Fruit fly (Drosophila melanogaster) whole organism, adult: Measurements from ENCODE around the gene Nf1.

ENCODE experiments used
- CG12768 ChIP-seq: fragments of 200-800 bp; sonication (Bioruptor generic); optimal IDR thresholded peaks from 2 replicates; lab custom pipeline; 2017; ENCODE audit warnings: missing biosample characterization, missing genetic modification characterization, mild to moderate bottlenecking, moderate library complexity, missing genetic modification reagents
- CG14711 ChIP-seq: fragments of 200-800 bp; sonication (Bioruptor generic); optimal IDR thresholded peaks from 2 replicates; lab custom pipeline; 2018; ENCODE audit warnings: missing biosample characterization, mild to moderate bottlenecking, missing genetic modification characterization, moderate library complexity
- CG5204 ChIP-seq: fragments of 200-800 bp; sonication (Bioruptor generic); optimal IDR thresholded peaks from 2 replicates; lab custom pipeline; 2016; ENCODE audit warnings: missing biosample characterization, missing genetic modification characterization
- CG7045 ChIP-seq: fragments of 200-800 bp; sonication (Bioruptor generic); optimal IDR thresholded peaks from 2 replicates; lab custom pipeline; 2017; ENCODE audit warnings: missing biosample characterization, mild to moderate bottlenecking, missing genetic modification characterization
- CG7101 ChIP-seq: fragments of 200-800 bp; sonication (Bioruptor generic); optimal IDR thresholded peaks from 2 replicates; lab custom pipeline; 2018; ENCODE audit warnings: missing biosample characterization, mild to moderate bottlenecking, missing genetic modification characterization, moderate library complexity
- Clk ChIP-seq: fragments of 200-800 bp; sonication (Bioruptor generic); optimal IDR thresholded peaks from 2 replicates; lab custom pipeline; 2017; ENCODE audit warnings: missing biosample characterization, missing genetic modification characterization
- Crg-1 ChIP-seq: fragments of 200-800 bp; sonication (Bioruptor generic); optimal IDR thresholded peaks from 2 replicates; lab custom pipeline; 2016; ENCODE audit warnings: missing biosample characterization, missing genetic modification characterization
- bab1 ChIP-seq: fragments of 200-800 bp; sonication (Bioruptor generic); optimal IDR thresholded peaks from 3 replicates; lab custom pipeline; 2019; ENCODE audit warnings: missing biosample characterization, mild to moderate bottlenecking, missing genetic modification characterization, moderate library complexity
- cic ChIP-seq: fragments of 200-800 bp; sonication (Bioruptor generic); optimal IDR thresholded peaks from 2 replicates; lab custom pipeline; 2017; ENCODE audit warnings: missing biosample characterization, mild to moderate bottlenecking, missing genetic modification characterization, moderate library complexity
- kay ChIP-seq: fragments of 200-800 bp; sonication (Bioruptor generic); peaks from one replicate; lab custom pipeline; 2016; ENCODE audit warnings: missing biosample characterization, missing genetic modification characterization, borderline replicate concordance
- ovo ChIP-seq: fragments of 200-800 bp; sonication (Bioruptor generic); optimal IDR thresholded peaks from 2 replicates; lab custom pipeline; 2016; ENCODE audit warnings: missing biosample characterization, missing genetic modification characterization
- pad ChIP-seq: fragments of 200-800 bp; sonication (Bioruptor generic); optimal IDR thresholded peaks from 3 replicates; lab custom pipeline; 2017; ENCODE audit warnings: missing biosample characterization, missing genetic modification characterization, mild to moderate bottlenecking, moderate library complexity, missing genetic modification reagents
- tj ChIP-seq: fragments of 200-800 bp; sonication (Bioruptor generic); optimal IDR thresholded peaks from 3 replicates; lab custom pipeline; 2017; ENCODE audit warnings: missing biosample characterization, mild to moderate bottlenecking, missing genetic modification characterization, moderate library complexity

- TF ChIP-seq cic (GFP tag; lab: Kevin White, UChicago) (no peak), CG12768 (GFP tag; lab: Kevin White, UChicago) (no peak), ovo (GFP tag; lab: Kevin White, UChicago) (no peak), Crg-1 (GFP tag; lab: Kevin White, UChicago) (no peak), Clk (GFP tag; lab: Kevin White, UChicago) (no peak), bab1 (GFP tag; lab: Kevin White, UChicago) (no peak), CG14711 (tag; lab: Kevin White, UChicago) (no peak), CG5204 (GFP tag; lab: Kevin White, UChicago) (no peak), kay (no peak), CG7045 (no peak), pad (GFP tag; lab: Kevin White, UChicago) (no peak), tj (no peak), CG7101 (tag; lab: Kevin White, UChicago) (no peak)
Measured at dm6 chr3R:26031968-26032610, 49.3 kb downstream of the Nf1 start.
